Worm (Caenorhabditis elegans): ENCODE data around the gene ZK550.2.

The ZK550.2 gene

DNA sequence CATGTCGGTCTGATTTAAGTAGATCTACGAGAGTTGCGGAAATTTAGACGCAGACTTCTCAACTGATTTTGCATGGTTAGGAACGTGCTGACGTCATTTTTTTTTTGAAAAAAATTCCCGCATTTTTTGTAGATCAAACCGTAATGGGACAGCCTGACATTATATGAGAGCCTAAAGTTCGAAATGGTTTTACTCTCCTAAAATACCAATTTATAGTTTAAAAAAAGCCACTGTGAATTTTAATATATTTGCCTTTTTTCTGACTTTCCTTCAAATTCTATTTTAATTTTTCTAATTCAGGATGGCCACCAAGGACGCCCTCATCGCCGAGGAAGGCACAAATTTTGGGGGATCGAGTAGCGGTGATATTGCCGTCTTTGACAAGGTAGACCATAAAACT is 23.7 kb downstream of the ZK550.2 start, which contains the start of gene atgp-1:
TSS of gene atgp-1 (plus strand) at position 301 of the 400 bp plus-strand sequence.
- no peak for TF ChIP-seq nhr-2 (tag; optimal IDR thresholded peaks at IDR 0.05)
- no peak for TF ChIP-seq lin-32 (GFP tag; optimal IDR thresholded peaks at IDR 0.05)
- TF ChIP-seq ceh-39 (tag; optimal IDR thresholded peaks at IDR 0.05): no peak
- TF ChIP-seq blmp-1 (tag; optimal IDR thresholded peaks at IDR 0.05): no peak
- no peak for TF ChIP-seq zip-8 (tag; optimal IDR thresholded peaks at IDR 0.05)
- TF ChIP-seq flh-1 (GFP tag; optimal IDR thresholded peaks at IDR 0.05): no peak
- no peak for TF ChIP-seq unc-120 (tag; optimal IDR thresholded peaks at IDR 0.05; ENCODE audit: poor library complexity, severe bottlenecking)
- no peak for TF ChIP-seq lsy-2 (tag; optimal IDR thresholded peaks at IDR 0.05)
- TF ChIP-seq elt-3 (tag; optimal IDR thresholded peaks at IDR 0.05): no peak
- TF ChIP-seq mep-1 (tag; optimal IDR thresholded peaks at IDR 0.05): no peak

DNA sequence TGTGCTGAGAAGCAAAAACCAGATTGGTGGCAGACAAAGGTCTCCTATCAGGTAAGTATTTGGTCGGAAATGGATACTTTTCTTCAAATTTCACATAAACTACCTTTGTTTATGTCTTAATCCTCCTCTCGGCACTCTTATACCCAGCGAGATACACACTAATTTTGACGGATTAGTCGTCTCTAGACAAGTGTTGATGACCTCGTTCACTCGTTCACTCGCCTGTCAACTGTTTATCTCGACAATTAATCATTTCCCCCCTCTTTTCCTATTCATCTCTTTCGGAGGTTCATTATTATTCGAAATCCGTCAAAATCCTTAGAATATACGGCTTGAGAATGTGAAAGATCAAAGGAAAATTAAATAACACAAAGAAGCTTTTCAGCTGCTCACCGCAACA is 24.3 kb downstream of the ZK550.2 start:
- TF ChIP-seq lin-32 (GFP tag; optimal IDR thresholded peaks at IDR 0.05) (no peak), nhr-28 (tag; optimal IDR thresholded peaks at IDR 0.05) (no peak), lin-13 (tag; optimal IDR thresholded peaks at IDR 0.05) (no peak), ces-1 (GFP tag; optimal IDR thresholded peaks at IDR 0.05) (no peak), ztf-11 (tag; optimal IDR thresholded peaks at IDR 0.05) (no peak), elt-1 (tag; optimal IDR thresholded peaks at IDR 0.05; ENCODE audit: borderline replicate concordance, insufficient read depth) (no peak), unc-62 (GFP tag; optimal IDR thresholded peaks at IDR 0.05) (peak; percentile 99), ceh-39 (tag; optimal IDR thresholded peaks at IDR 0.05) (no peak), nhr-12 (tag; optimal IDR thresholded peaks at IDR 0.05) (no peak), unc-39 (tag; optimal IDR thresholded peaks at IDR 0.05) (no peak), nhr-2 (tag; optimal IDR thresholded peaks at IDR 0.05) (peak; percentile 80), drap-1 (GFP tag; optimal IDR thresholded peaks at IDR 0.05) (no peak), elt-3 (tag; optimal IDR thresholded peaks at IDR 0.05) (no peak), mab-5 (tag; optimal IDR thresholded peaks at IDR 0.05) (peak; percentile 44), mep-1 (tag; optimal IDR thresholded peaks at IDR 0.05) (no peak), hlh-1 (tag; optimal IDR thresholded peaks at IDR 0.05) (peak; percentile 66), zip-8 (tag; optimal IDR thresholded peaks at IDR 0.05) (no peak)

DNA sequence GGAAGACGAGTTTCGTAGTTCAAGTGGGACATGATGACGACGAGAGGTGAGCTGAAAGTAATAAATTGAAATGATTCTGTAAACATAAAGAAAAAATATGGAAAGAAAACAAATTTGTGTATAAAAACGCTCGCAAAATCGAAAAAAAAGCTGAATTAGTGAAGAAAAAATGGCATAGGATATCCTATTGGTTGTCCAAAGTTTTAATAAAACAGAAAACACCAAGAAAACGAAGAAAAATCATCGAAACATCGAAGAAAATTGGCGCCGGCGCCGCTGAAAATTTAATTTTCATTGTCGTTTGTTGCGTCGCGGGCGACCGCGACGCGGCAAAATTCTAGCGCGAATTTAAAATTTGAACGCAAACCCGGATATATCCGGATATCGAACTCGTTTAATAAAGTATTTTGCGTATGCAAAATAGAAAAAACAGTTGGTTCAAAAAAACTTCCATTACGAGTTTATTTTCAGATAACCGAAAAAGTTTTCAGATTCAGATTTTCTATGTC is 28.3 kb downstream of the ZK550.2 start, which contains the start of gene gln-5:
TSS of gene gln-5 (minus strand) at position 51 of the 509 bp plus-strand sequence.
- TF ChIP-seq nhr-76 (tag; optimal IDR thresholded peaks at IDR 0.05) (no peak), elt-3 (tag; optimal IDR thresholded peaks at IDR 0.05) (no peak), ceh-43 (GFP tag; optimal IDR thresholded peaks at IDR 0.05) (no peak), ceh-83 (GFP tag; optimal IDR thresholded peaks at IDR 0.05) (no peak), blmp-1 (tag; optimal IDR thresholded peaks at IDR 0.05) (no peak), hlh-1 (tag; optimal IDR thresholded peaks at IDR 0.05) (no peak), lin-32 (GFP tag; optimal IDR thresholded peaks at IDR 0.05) (no peak), ztf-11 (tag; optimal IDR thresholded peaks at IDR 0.05) (no peak), mls-2 (tag; optimal IDR thresholded peaks at IDR 0.05) (no peak)

DNA sequence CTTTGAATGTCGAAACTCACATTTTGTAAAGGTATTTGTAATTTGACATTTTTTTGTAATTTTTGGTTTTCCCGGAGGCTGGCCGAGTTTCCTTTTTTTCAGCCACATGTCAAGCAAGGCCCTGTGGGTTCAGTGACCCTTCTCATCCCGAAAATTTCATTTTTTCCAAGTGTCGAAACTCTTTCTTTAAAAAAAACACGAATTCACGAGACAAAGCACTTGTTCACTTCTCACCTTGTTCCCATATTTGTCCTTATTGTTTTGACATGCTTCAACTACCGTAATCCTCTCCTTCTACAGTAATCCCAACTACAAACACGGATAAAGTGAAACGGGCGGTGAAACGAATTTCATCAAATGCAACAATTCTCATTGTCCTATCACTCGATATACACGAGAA is 29.9 kb downstream of the ZK550.2 start, which contains the start of gene lhfp-4:
TSS of gene lhfp-4 (plus strand) at position 301 of the 400 bp plus-strand sequence.
- TF ChIP-seq lsy-2 (tag; optimal IDR thresholded peaks at IDR 0.05) (no peak), drap-1 (GFP tag; optimal IDR thresholded peaks at IDR 0.05) (no peak), sptf-1 (tag; optimal IDR thresholded peaks at IDR 0.05) (no peak), nhr-2 (tag; optimal IDR thresholded peaks at IDR 0.05) (no peak), tbx-8 (GFP tag; optimal IDR thresholded peaks at IDR 0.05) (no peak), hlh-1 (tag; optimal IDR thresholded peaks at IDR 0.05) (no peak)

- TF ChIP-seq lin-32 (GFP tag; optimal IDR thresholded peaks at IDR 0.05): no peak
- TF ChIP-seq hlh-1 (tag; optimal IDR thresholded peaks at IDR 0.05): no peak
- TF ChIP-seq nhr-2 (tag; optimal IDR thresholded peaks at IDR 0.05): peak; percentile 51
- TF ChIP-seq nhr-12 (tag; optimal IDR thresholded peaks at IDR 0.05): no peak
- TF ChIP-seq sptf-1 (tag; optimal IDR thresholded peaks at IDR 0.05): no peak
- peak; percentile 81 for TF ChIP-seq unc-62 (GFP tag; optimal IDR thresholded peaks at IDR 0.05)
- TF ChIP-seq cnd-1 (tag; optimal IDR thresholded peaks at IDR 0.05): no peak
- TF ChIP-seq zip-8 (tag; optimal IDR thresholded peaks at IDR 0.05): no peak
- peak; percentile 3 for TF ChIP-seq ceh-39 (tag; optimal IDR thresholded peaks at IDR 0.05)
- no peak for TF ChIP-seq flh-1 (GFP tag; optimal IDR thresholded peaks at IDR 0.05)
- peak; percentile 92 for TF ChIP-seq elt-1 (tag; optimal IDR thresholded peaks at IDR 0.05; ENCODE audit: borderline replicate concordance, insufficient read depth)
Measured at ce11 chrIV:17276705-17277458, 31.5 kb downstream of the ZK550.2 start, which contains the start of gene clec-196. Gene clec-196 (plus strand): TSS chrIV:17276956.

All from whole organism, mixed stage, embryonic.